Worm (Caenorhabditis elegans): Measurements from ENCODE around the gene R11G10.4.

- TF ChIP-seq lsy-2 (tag; optimal IDR thresholded peaks at IDR 0.05): no peak
- TF ChIP-seq mep-1 (tag; optimal IDR thresholded peaks at IDR 0.05): no peak
- no peak for TF ChIP-seq pha-4 (tag; optimal IDR thresholded peaks at IDR 0.05)
Observed at ce11 chrV:13488297-13488803, 18.1 kb upstream of the R11G10.4 start.
